Worm (Caenorhabditis elegans) whole organism, L1 larva: ENCODE data around the gene nep-26.

Source experiments
- ces-1 ChIP-seq: fragments of 150-350 bp; optimal IDR thresholded peaks from 2 replicates; lab custom pipeline; 2014; ENCODE audit warnings: missing biosample characterization, missing genetic modification reagents, missing genetic modification characterization
- elt-3 ChIP-seq, 6 experiments: fragments of 150-350 bp in 1 of 6; sonication (generic microtip); optimal IDR thresholded peaks; 2 replicates each; lab custom pipeline; 2017 to 2018; ENCODE audit warnings: missing biosample characterization in 6 of 6, missing genetic modification characterization in 6 of 6, inconsistent platforms in 1 of 6
- fos-1 ChIP-seq: fragments of 150-350 bp; optimal IDR thresholded peaks from 2 replicates; lab custom pipeline; 2014; ENCODE audit warnings: missing biosample characterization, missing genetic modification characterization
- mab-9 ChIP-seq: fragments of 200-800 bp; sonication (Bioruptor generic); IDR thresholded peaks from 2 replicates; pipeline ENCODE4 v1.3.6; 2022; ENCODE audit warnings: missing genetic modification reagents, missing genetic modification characterization, missing compliant biosample characterization
- nhr-85 ChIP-seq: sonication (generic microtip); peaks from one replicate; lab custom pipeline; 2016; ENCODE audit warnings: missing genetic modification characterization, inconsistent platforms, missing compliant biosample characterization
- tbx-2 ChIP-seq: sonication (generic microtip); optimal IDR thresholded peaks from 2 replicates; lab custom pipeline; 2016; ENCODE audit warnings: missing genetic modification characterization, missing compliant biosample characterization
- unc-130 ChIP-seq: fragments of 150-350 bp; optimal IDR thresholded peaks from 2 replicates; lab custom pipeline; 2017; ENCODE audit warnings: missing biosample characterization, missing genetic modification characterization, inconsistent platforms
- unc-62 ChIP-seq: fragments of 150-350 bp; optimal IDR thresholded peaks from 2 replicates; lab custom pipeline; 2014; ENCODE audit warnings: missing biosample characterization, missing genetic modification reagents, missing genetic modification characterization

DNA sequence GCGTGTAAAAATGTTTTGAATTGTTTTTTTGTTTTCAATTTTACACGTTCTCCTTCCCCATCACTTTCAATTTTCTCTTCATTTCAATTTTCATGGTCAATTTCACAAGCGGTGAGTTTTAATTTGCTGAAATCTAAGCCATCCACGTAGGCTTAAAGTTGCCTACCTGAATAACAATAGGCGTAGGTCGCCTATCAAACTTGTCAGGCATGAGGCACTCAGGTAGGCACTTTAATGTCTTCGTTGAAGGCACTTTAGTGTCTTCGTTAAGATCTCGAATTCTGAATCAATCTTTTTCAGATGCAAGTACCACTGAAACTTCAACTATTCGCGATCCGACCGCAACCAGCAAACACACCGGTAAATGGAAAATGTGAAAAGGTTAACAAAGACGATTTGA lies 9.4 kb upstream of the nep-26 start, which contains the start of gene ZK970.8:
- TF ChIP-seq ces-1 (GFP tag; lab: Kevin White, UChicago) (no peak), unc-62 (GFP tag; lab: Kevin White, UChicago) (no peak), tbx-2 (tag; lab: Kevin White, UChicago) (no peak), mab-9 (GFP tag; lab: Robert Waterston, UW) (no peak), nhr-85 (tag; lab: Kevin White, UChicago) (no peak), fos-1 (no peak), unc-130 (tag; lab: Kevin White, UChicago) (no peak), elt-3 (tag; optimal IDR thresholded peaks at IDR 0.05; lab: Kevin White, UChicago) (no peak)
